Fruit fly (Drosophila melanogaster): ENCODE measurements around the gene CG14374.

The CG14374 gene

dm6 chr3R:13400902-13401721 lies 4.2 kb upstream of the CG14374 start (continued):
- TF ChIP-seq CrebB (tag; optimal IDR thresholded peaks at IDR 0.05) (peak; percentile 75), grau (tag; optimal IDR thresholded peaks at IDR 0.05) (peak; percentile 93), CG17361 (GFP tag; IDR thresholded peaks at IDR 0.05) (peak; percentile 96), CG10209 (GFP tag; optimal IDR thresholded peaks at IDR 0.05) (peak; percentile 94), lmd (GFP tag; IDR thresholded peaks at IDR 0.05) (peak; percentile 90), CG4404 (GFP tag; IDR thresholded peaks at IDR 0.05) (peak; percentile 80), CG17568 (GFP tag; optimal IDR thresholded peaks at IDR 0.05) (peak; percentile 85), emc (GFP tag; optimal IDR thresholded peaks at IDR 0.05) (peak; percentile 31), Neu2 (GFP tag; optimal IDR thresholded peaks at IDR 0.05; ENCODE audit: borderline replicate concordance) (peak; percentile 9), CG12942 (GFP tag; optimal IDR thresholded peaks at IDR 0.05) (peak; percentile 84), CG9215 (GFP tag; IDR thresholded peaks at IDR 0.05) (peak; percentile 79), CG11093 (GFP tag; IDR thresholded peaks at IDR 0.05) (peak; percentile 69; the same call in 2 of the 3 replicates), rib (GFP tag; IDR thresholded peaks at IDR 0.05) (peak; percentile 77), CG3838 (GFP tag; optimal IDR thresholded peaks at IDR 0.05) (peak; percentile 75), otp (GFP tag; IDR thresholded peaks at IDR 0.05) (peak; percentile 72), pan (optimal IDR thresholded peaks at IDR 0.05) (no peak), pan (GFP tag; optimal IDR thresholded peaks at IDR 0.05 in 1 of 2, IDR thresholded peaks at IDR 0.05 in 1 of 2) (peak in 1 of 2 experiments; percentile 83), pnt (GFP tag; optimal IDR thresholded peaks at IDR 0.05) (peak; percentile 89), danr (GFP tag; IDR thresholded peaks at IDR 0.05) (peak; percentile 81), Ets97D (GFP tag; optimal IDR thresholded peaks at IDR 0.05) (peak; percentile 50), fd64A (GFP tag; optimal IDR thresholded peaks at IDR 0.05) (peak; percentile 60), pzg (GFP tag; optimal IDR thresholded peaks at IDR 0.05) (no peak), CG16813 (GFP tag; IDR thresholded peaks at IDR 0.05; ENCODE audit: partially characterized antibody) (no peak), CG18619 (GFP tag; optimal IDR thresholded peaks at IDR 0.05) (peak; percentile 89), CG12391 (tag; optimal IDR thresholded peaks at IDR 0.05) (peak; percentile 95), da (GFP tag; optimal IDR thresholded peaks at IDR 0.05) (peak; percentile 76), Ptx1 (GFP tag; IDR thresholded peaks at IDR 0.05) (peak; percentile 90), bowl (GFP tag; IDR thresholded peaks at IDR 0.05) (no peak), sob (GFP tag; IDR thresholded peaks at IDR 0.05) (peak; percentile 80), slbo (GFP tag; IDR thresholded peaks at IDR 0.05) (peak; percentile 82), CG17359 (tag; optimal IDR thresholded peaks at IDR 0.05) (peak; percentile 82), Max (GFP tag; optimal IDR thresholded peaks at IDR 0.05) (peak; percentile 76), CG7372 (GFP tag; IDR thresholded peaks at IDR 0.05) (peak; percentile 79), dati (GFP tag; IDR thresholded peaks at IDR 0.05) (0 out of 2 replicates have a peak, but pooled peaks have one; percentile 23), chn (GFP tag; optimal IDR thresholded peaks at IDR 0.05) (peak; percentile 91)

dm6 chr3R:13397535-13397934 lies 595 bp upstream of the CG14374 start, which contains the start of gene CG14377:
Gene CG14377, plus strand, starts transcription at chr3R:13397835.
- TF ChIP-seq Doc3 (GFP tag; IDR thresholded peaks at IDR 0.05; ENCODE audit: partially characterized antibody) = no peak
- TF ChIP-seq H15 (GFP tag; IDR thresholded peaks at IDR 0.05) = no peak
- TF ChIP-seq pnt (GFP tag; optimal IDR thresholded peaks at IDR 0.05) = no peak
- no peak for TF ChIP-seq Eip74EF (GFP tag; optimal IDR thresholded peaks at IDR 0.05)
- TF ChIP-seq Dref (GFP tag; IDR thresholded peaks at IDR 0.05) = 0 out of 2 replicates have a peak, but pooled peaks have one; percentile 19
- no peak for TF ChIP-seq bab2 (GFP tag; optimal IDR thresholded peaks at IDR 0.05)
- TF ChIP-seq CG2889 (GFP tag; IDR thresholded peaks at IDR 0.05) = no peak

All from whole organism, embryonic.